Fruit fly (Drosophila melanogaster) whole organism, prepupa: Measurements from ENCODE around the gene nkd.

ENCODE experiments used
- Sox102F ChIP-seq: fragments of 200-800 bp; sonication (Bioruptor generic); optimal IDR thresholded peaks from 2 replicates; lab custom pipeline; 2016; ENCODE audit warnings: missing biosample characterization, mild to moderate bottlenecking, missing genetic modification characterization
- topi ChIP-seq: fragments of 200-800 bp; sonication (Bioruptor generic); optimal IDR thresholded peaks from 3 replicates; lab custom pipeline; 2016; ENCODE audit warnings: missing biosample characterization, missing genetic modification characterization

DNA sequence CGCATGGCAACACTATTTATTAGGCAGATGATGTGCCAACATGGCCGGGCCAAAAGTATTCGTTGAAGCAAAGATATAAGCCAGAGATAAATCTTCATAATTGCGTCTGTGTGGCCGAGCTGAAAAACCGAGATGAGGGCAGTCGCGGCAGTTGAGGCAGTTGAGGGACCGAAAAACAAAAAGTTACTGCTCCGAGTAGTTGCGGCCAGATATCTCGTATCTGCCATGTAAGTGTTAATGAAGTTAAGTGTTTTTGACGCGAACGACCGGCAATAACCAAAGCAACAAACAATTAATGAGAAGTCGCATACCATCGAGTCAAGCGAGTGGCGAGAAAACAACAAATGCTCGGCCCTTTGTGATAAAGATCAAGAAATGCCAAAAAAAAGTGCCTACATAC is 30.4 kb downstream of the nkd start:
- TF ChIP-seq topi = no peak
- TF ChIP-seq Sox102F (GFP tag; lab: Kevin White, UChicago) = no peak
